Worm (Caenorhabditis elegans): Measurements from ENCODE around the gene srap-1.

DNA sequence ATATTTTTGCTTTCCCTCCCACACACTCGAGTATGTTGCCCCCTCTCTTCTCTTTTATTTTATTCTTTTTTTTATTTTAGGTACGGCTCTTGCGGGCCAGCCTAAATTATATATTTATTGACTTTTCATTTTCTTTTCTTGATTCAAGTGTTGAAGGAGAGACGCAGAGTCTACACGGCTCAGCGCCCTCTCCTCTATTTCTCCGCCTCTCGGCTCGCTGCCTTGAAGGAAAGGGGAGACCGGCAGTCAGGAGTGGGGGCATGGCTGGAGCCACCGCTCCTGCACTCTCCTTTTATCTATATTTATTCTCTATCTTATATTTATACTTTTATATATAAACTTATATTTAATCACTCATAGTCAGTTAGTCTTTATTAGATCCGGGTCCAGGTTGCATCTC, 36.6 kb upstream of the srap-1 start:
- TF ChIP-seq ekl-4 (GFP tag; IDR thresholded peaks at IDR 0.05) (no peak), unc-62 (GFP tag; optimal IDR thresholded peaks at IDR 0.05) (no peak), nhr-120 (GFP tag; IDR thresholded peaks at IDR 0.05) (no peak), hlh-12 (tag; optimal IDR thresholded peaks at IDR 0.05) (no peak), ama-1 (optimal IDR thresholded peaks at IDR 0.05) (no peak), ama-1 (GFP tag; optimal IDR thresholded peaks at IDR 0.05) (no peak), cebp-1 (GFP tag; IDR thresholded peaks at IDR 0.05) (no peak), cebp-1 (tag; optimal IDR thresholded peaks at IDR 0.05) (no peak), F49E8.2 (tag; optimal IDR thresholded peaks at IDR 0.05; ENCODE audit: insufficient read depth) (no peak), athp-1 (tag; optimal IDR thresholded peaks at IDR 0.05) (no peak), snpc-4 (GFP tag; optimal IDR thresholded peaks at IDR 0.05) (no peak), snpc-4 (tag; optimal IDR thresholded peaks at IDR 0.05) (no peak), ceh-91 (GFP tag; IDR thresholded peaks at IDR 0.05) (no peak)

Measured in whole organism, young adult.